Fruit fly (Drosophila melanogaster) whole organism, embryonic: ENCODE results near the gene Cow.
A peak's percentile ranks its signal among the peaks of the same experiment; 100 is the strongest.

Experiments used
- BtbVII ChIP-seq: fragments of 200-800 bp; sonication (Bioruptor generic); optimal IDR thresholded peaks from 3 replicates; lab custom pipeline; 2017; ENCODE audit warnings: missing biosample characterization, mild to moderate bottlenecking, missing genetic modification characterization
- CG10321 ChIP-seq: fragments of 200-800 bp; sonication (Bioruptor generic); IDR thresholded peaks from 2 replicates; pipeline ENCODE4 v1.3.6; 2022; ENCODE audit warnings: missing biosample characterization, missing genetic modification characterization
- CG10366 ChIP-seq: fragments of 200-800 bp; sonication (Bioruptor generic); IDR thresholded peaks from 2 replicates; pipeline ENCODE4 v1.3.6; 2022; ENCODE audit warnings: missing biosample characterization, missing genetic modification characterization
- CG10959 ChIP-seq: fragments of 200-800 bp; sonication (Bioruptor generic); IDR thresholded peaks from 2 replicates; pipeline ENCODE4 v1.3.6; 2022; ENCODE audit warnings: missing biosample characterization, missing genetic modification characterization
- CG11560 ChIP-seq: fragments of 200-800 bp; sonication (Bioruptor generic); IDR thresholded peaks from 3 replicates; pipeline ENCODE4 v1.3.6; 2022; ENCODE audit warnings: missing biosample characterization, missing genetic modification characterization
- CG14014 ChIP-seq: fragments of 200-800 bp; sonication (Bioruptor generic); IDR thresholded peaks from 2 replicates; pipeline ENCODE4 v1.3.6; 2022; ENCODE audit warnings: missing biosample characterization, missing genetic modification characterization
- CG14965 ChIP-seq: fragments of 200-800 bp; sonication (Bioruptor generic); optimal IDR thresholded peaks from 2 replicates; lab custom pipeline; 2016; ENCODE audit warnings: missing biosample characterization, missing genetic modification characterization, borderline replicate concordance
- CG1602 ChIP-seq: fragments of 200-800 bp; sonication (Bioruptor generic); optimal IDR thresholded peaks from 3 replicates; lab custom pipeline; 2016; ENCODE audit warnings: missing biosample characterization, missing genetic modification characterization
- CG1647 ChIP-seq: fragments of 200-800 bp; sonication (Bioruptor generic); optimal IDR thresholded peaks from 3 replicates; lab custom pipeline; 2016; ENCODE audit warnings: missing biosample characterization, missing genetic modification characterization
- CG17186 ChIP-seq: fragments of 200-800 bp; sonication (Bioruptor generic); optimal IDR thresholded peaks from 3 replicates; lab custom pipeline; 2017; ENCODE audit warnings: missing biosample characterization, missing genetic modification reagents, missing genetic modification characterization
- CG17612 ChIP-seq: fragments of 200-800 bp; sonication (Bioruptor generic); IDR thresholded peaks from 2 replicates; pipeline ENCODE4 v1.3.6; 2022; ENCODE audit warnings: missing biosample characterization, missing genetic modification characterization
- CG2199 ChIP-seq: fragments of 200-800 bp; sonication (Bioruptor generic); IDR thresholded peaks from 3 replicates; pipeline ENCODE4 v1.3.6; 2022; ENCODE audit warnings: missing biosample characterization, missing genetic modification characterization
- CG2202 ChIP-seq: fragments of 200-800 bp; sonication (Bioruptor generic); optimal IDR thresholded peaks from 2 replicates; lab custom pipeline; 2018; ENCODE audit warnings: missing biosample characterization, mild to moderate bottlenecking, missing genetic modification characterization
- CG2712 ChIP-seq: fragments of 200-800 bp; optimal IDR thresholded peaks from 3 replicates; lab custom pipeline; 2019; ENCODE audit warnings: missing biosample characterization, mild to moderate bottlenecking, missing genetic modification characterization, moderate library complexity
- CG31365 ChIP-seq: fragments of 200-800 bp; sonication (Bioruptor generic); optimal IDR thresholded peaks from 2 replicates; lab custom pipeline; 2018; ENCODE audit warnings: missing biosample characterization, mild to moderate bottlenecking, missing genetic modification characterization
- CG34376 ChIP-seq: fragments of 200-800 bp; sonication (Bioruptor generic); optimal IDR thresholded peaks from 2 replicates; lab custom pipeline; 2018; ENCODE audit warnings: missing biosample characterization, mild to moderate bottlenecking, missing genetic modification characterization
- CG43689 ChIP-seq: fragments of 200-800 bp; sonication (Bioruptor generic); IDR thresholded peaks from 2 replicates; pipeline ENCODE4 v1.3.6; 2022; ENCODE audit warnings: missing biosample characterization, missing genetic modification characterization
- CG4424 ChIP-seq: fragments of 200-800 bp; sonication (Bioruptor generic); optimal IDR thresholded peaks from 3 replicates; lab custom pipeline; 2016; ENCODE audit warnings: missing biosample characterization, missing genetic modification characterization
- CG6272 ChIP-seq: fragments of 200-800 bp; sonication (Bioruptor generic); IDR thresholded peaks from 2 replicates; pipeline ENCODE4 v1.3.6; 2022; ENCODE audit warnings: missing biosample characterization, missing genetic modification characterization
- CG7372 ChIP-seq: fragments of 200-800 bp; sonication (Bioruptor generic); IDR thresholded peaks from 2 replicates; pipeline ENCODE4 v1.3.6; 2022; ENCODE audit warnings: missing biosample characterization, missing genetic modification characterization
- CG8290 ChIP-seq, 3 experiments: fragments of 200-800 bp; sonication (Bioruptor generic); optimal IDR thresholded peaks; 2 replicates each; lab custom pipeline; 2016 to 2019; ENCODE audit warnings: missing biosample characterization in 3 of 3, missing genetic modification characterization in 3 of 3, mild to moderate bottlenecking in 2 of 3, moderate library complexity in 1 of 3
- CG9817 ChIP-seq: fragments of 200-800 bp; sonication (Bioruptor generic); optimal IDR thresholded peaks from 2 replicates; lab custom pipeline; 2018; ENCODE audit warnings: missing biosample characterization, mild to moderate bottlenecking, missing genetic modification characterization, moderate library complexity
- Dad ChIP-seq: fragments of 200-800 bp; sonication (Bioruptor generic); optimal IDR thresholded peaks from 3 replicates; lab custom pipeline; 2016; ENCODE audit warnings: missing biosample characterization, missing genetic modification characterization
- Dip2 ChIP-seq: fragments of 200-800 bp; sonication (Bioruptor generic); IDR thresholded peaks from 2 replicates; pipeline ENCODE4 v1.3.6; 2022; ENCODE audit warnings: missing biosample characterization, missing genetic modification characterization
- ERR ChIP-seq: fragments of 200-800 bp; sonication (Bioruptor generic); optimal IDR thresholded peaks from 2 replicates; lab custom pipeline; 2016; ENCODE audit warnings: missing biosample characterization, missing genetic modification characterization
- Gsc ChIP-seq: fragments of 200-800 bp; sonication (Bioruptor generic); IDR thresholded peaks from 2 replicates; pipeline ENCODE4 v1.3.6; 2022; ENCODE audit warnings: missing biosample characterization, missing genetic modification characterization
- HLHmδ ChIP-seq: fragments of 200-800 bp; sonication (Bioruptor generic); optimal IDR thresholded peaks from 2 replicates; lab custom pipeline; 2018; ENCODE audit warnings: missing biosample characterization, mild to moderate bottlenecking, missing genetic modification characterization, moderate library complexity
- Hr3 ChIP-seq: fragments of 200-800 bp; sonication (Bioruptor generic); optimal IDR thresholded peaks from 3 replicates; lab custom pipeline; 2016; ENCODE audit warnings: missing biosample characterization, missing genetic modification characterization
- Sin3A ChIP-seq: fragments of >200 bp; optimal IDR thresholded peaks from 2 replicates; lab custom pipeline; 2018
- Six4 ChIP-seq: fragments of 200-800 bp; sonication (Bioruptor generic); optimal IDR thresholded peaks from 2 replicates; lab custom pipeline; 2016; ENCODE audit warnings: missing biosample characterization, missing genetic modification characterization
- Vsx1 ChIP-seq: fragments of 200-800 bp; sonication (Bioruptor generic); optimal IDR thresholded peaks from 2 replicates; lab custom pipeline; 2017; ENCODE audit warnings: missing biosample characterization, mild to moderate bottlenecking, missing genetic modification characterization, missing genetic modification reagents
- ash1 ChIP-seq: fragments of 200-800 bp; sonication (Bioruptor generic); optimal IDR thresholded peaks from 2 replicates; lab custom pipeline; 2018; ENCODE audit warnings: missing biosample characterization, mild to moderate bottlenecking, missing genetic modification characterization
- bigmax ChIP-seq: fragments of 200-800 bp; sonication (Bioruptor generic); optimal IDR thresholded peaks from 2 replicates; lab custom pipeline; 2018; ENCODE audit warnings: missing biosample characterization, mild to moderate bottlenecking, missing genetic modification characterization
- bowl ChIP-seq: fragments of 200-800 bp; sonication (Bioruptor generic); IDR thresholded peaks from 2 replicates; pipeline ENCODE4 v1.3.6; 2022; ENCODE audit warnings: missing biosample characterization, missing genetic modification characterization
- br ChIP-seq: fragments of >200 bp; optimal IDR thresholded peaks from 2 replicates; lab custom pipeline; 2017
- btn ChIP-seq: fragments of 200-800 bp; sonication (Bioruptor generic); optimal IDR thresholded peaks from 2 replicates; lab custom pipeline; 2016; ENCODE audit warnings: missing biosample characterization, missing genetic modification characterization
- crc ChIP-seq: fragments of 200-800 bp; sonication (Bioruptor generic); optimal IDR thresholded peaks from 2 replicates; lab custom pipeline; 2016; ENCODE audit warnings: missing biosample characterization, missing genetic modification characterization
- croc ChIP-seq: fragments of 200-800 bp; sonication (Bioruptor generic); conservative IDR thresholded peaks from 3 replicates; pipeline ENCODE4 v1.3.6; 2022; ENCODE audit warnings: missing biosample characterization, missing genetic modification characterization
- crp ChIP-seq, 2 experiments: fragments of 200-800 bp; sonication (Bioruptor generic); optimal IDR thresholded peaks; 2 replicates in 1 of 2; 3 replicates in 1 of 2; lab custom pipeline; 2017; ENCODE audit warnings: missing biosample characterization in 2 of 2, missing genetic modification characterization in 2 of 2, mild to moderate bottlenecking in 1 of 2, moderate library complexity in 1 of 2
- dimm ChIP-seq: fragments of 200-800 bp; sonication (Bioruptor generic); IDR thresholded peaks from 2 replicates; pipeline ENCODE4 v1.3.6; 2022; ENCODE audit warnings: missing biosample characterization, missing genetic modification characterization
- dm ChIP-seq: fragments of 200-800 bp; sonication (Bioruptor generic); optimal IDR thresholded peaks from 3 replicates; lab custom pipeline; 2016; ENCODE audit warnings: missing biosample characterization, missing genetic modification characterization
- emc ChIP-seq: fragments of 200-800 bp; sonication (Bioruptor generic); optimal IDR thresholded peaks from 2 replicates; lab custom pipeline; 2016; ENCODE audit warnings: missing biosample characterization, missing genetic modification characterization
- eve ChIP-seq, 2 experiments: fragments of >200 bp; optimal IDR thresholded peaks; 2 replicates each; lab custom pipeline; 2017; ENCODE audit warnings: missing biosample characterization in 2 of 2, missing genetic modification characterization in 2 of 2
- fd96Cb ChIP-seq: fragments of 200-800 bp; sonication (Bioruptor generic); optimal IDR thresholded peaks from 2 replicates; lab custom pipeline; 2018; ENCODE audit warnings: missing biosample characterization, mild to moderate bottlenecking, missing genetic modification characterization, moderate library complexity
- her ChIP-seq: fragments of 200-800 bp; sonication (Bioruptor generic); optimal IDR thresholded peaks from 2 replicates; lab custom pipeline; 2016; ENCODE audit warnings: missing biosample characterization, missing genetic modification characterization
- nau ChIP-seq: fragments of 200-800 bp; sonication (Bioruptor generic); optimal IDR thresholded peaks from 3 replicates; lab custom pipeline; 2017; ENCODE audit warnings: missing biosample characterization, mild to moderate bottlenecking, missing genetic modification characterization, missing genetic modification reagents
- org-1 ChIP-seq: fragments of 200-800 bp; sonication (Bioruptor generic); optimal IDR thresholded peaks from 2 replicates; lab custom pipeline; 2017; ENCODE audit warnings: missing biosample characterization, missing genetic modification characterization
- peb ChIP-seq: fragments of 200-800 bp; sonication (Bioruptor generic); IDR thresholded peaks from 2 replicates; pipeline ENCODE4 v1.3.6; 2022; ENCODE audit warnings: missing biosample characterization, missing genetic modification characterization
- run ChIP-seq: fragments of 200-800 bp; sonication (Bioruptor generic); optimal IDR thresholded peaks from 3 replicates; lab custom pipeline; 2018; ENCODE audit warnings: missing biosample characterization, mild to moderate bottlenecking, missing genetic modification characterization
- schlank ChIP-seq: fragments of 200-800 bp; sonication (Bioruptor generic); optimal IDR thresholded peaks from 2 replicates; lab custom pipeline; 2018; ENCODE audit warnings: missing biosample characterization, mild to moderate bottlenecking, missing genetic modification characterization
- sqz ChIP-seq: fragments of 200-800 bp; sonication (Bioruptor generic); optimal IDR thresholded peaks from 3 replicates; lab custom pipeline; 2018; ENCODE audit warnings: missing biosample characterization, mild to moderate bottlenecking, missing genetic modification characterization

The Cow gene

DNA sequence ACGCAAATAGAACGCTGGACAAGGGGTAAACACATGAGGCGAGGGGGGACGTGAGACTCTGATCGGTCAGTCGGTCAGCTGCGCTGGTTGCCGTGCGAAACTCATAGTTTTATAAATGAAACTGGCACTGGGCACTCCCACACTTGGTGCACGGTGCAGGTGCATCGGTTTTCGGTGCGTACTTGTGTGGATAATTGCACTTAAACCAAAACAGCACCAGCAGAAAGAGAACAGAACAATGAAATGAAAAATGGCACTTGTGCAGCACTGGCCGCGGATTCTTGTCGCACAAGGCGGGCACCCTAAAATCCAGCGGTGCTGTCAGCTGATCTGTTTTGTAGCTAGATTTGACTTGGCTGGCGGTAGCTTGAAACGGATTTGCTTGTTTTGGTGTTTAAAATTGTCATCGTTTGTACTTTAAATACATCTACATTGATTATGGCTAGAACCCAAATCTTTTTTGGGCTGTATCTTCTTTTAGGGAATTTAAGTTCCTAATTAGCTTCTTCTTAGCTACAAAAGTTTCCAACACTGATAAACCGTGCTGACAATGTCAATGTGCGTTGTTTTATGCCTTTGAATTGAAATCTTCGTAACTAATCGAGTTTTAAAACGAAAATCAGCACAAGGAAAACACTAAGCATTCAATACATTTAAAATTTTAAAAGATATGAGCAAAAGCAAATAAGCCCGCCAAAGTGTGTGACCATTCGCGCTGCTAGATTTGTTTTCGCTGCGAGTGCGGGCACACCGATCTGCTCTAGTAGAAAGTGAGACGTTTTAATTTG is 5.3 kb upstream of the Cow start, which contains the start of the genes Rassf and CenB1A (continued):
- TF ChIP-seq Six4 (GFP tag; lab: Kevin White, UChicago), result no peak
- TF ChIP-seq Sin3A, result peak; percentile 87
- no peak for TF ChIP-seq CG43689 (GFP tag; lab: Robert Waterston, UW)
- no peak for TF ChIP-seq bowl
- no peak for TF ChIP-seq CG34376 (GFP tag; lab: Kevin White, UChicago)
- no peak for TF ChIP-seq CG14965 (GFP tag; lab: Kevin White, UChicago)
- TF ChIP-seq CG4424 (GFP tag; lab: Kevin White, UChicago), result peak; percentile 53
- no peak for TF ChIP-seq peb (GFP tag; lab: Robert Waterston, UW)
- TF ChIP-seq btn (GFP tag; lab: Kevin White, UChicago), result no peak
- TF ChIP-seq dm (GFP tag; lab: Kevin White, UChicago), result peak; percentile 11
- TF ChIP-seq fd96Cb, result peak; percentile 11
- TF ChIP-seq CG1602 (GFP tag; lab: Kevin White, UChicago), result no peak
- TF ChIP-seq CG17186 (GFP tag; lab: Kevin White, UChicago), result peak; percentile 38
- no peak for TF ChIP-seq CG6272 (GFP tag; lab: Robert Waterston, UW)
- TF ChIP-seq CG2712 (tag; lab: Kevin White, UChicago), result peak; percentile 14
- TF ChIP-seq ERR (GFP tag; lab: Kevin White, UChicago), result peak; percentile 34
- TF ChIP-seq CG1647 (GFP tag; lab: Kevin White, UChicago), result no peak
- TF ChIP-seq eve (GFP tag; optimal IDR thresholded peaks at IDR 0.05; lab: Kevin White, UChicago), result no peak
- TF ChIP-seq org-1 (GFP tag; lab: Kevin White, UChicago), result no peak
- no peak for TF ChIP-seq CG11560 (tag; lab: Robert Waterston, UW)
- TF ChIP-seq Dad, result no peak
- no peak for TF ChIP-seq sqz (GFP tag; lab: Kevin White, UChicago)
- TF ChIP-seq CG10321 (GFP tag; lab: Robert Waterston, UW), result no peak
- TF ChIP-seq ash1 (GFP tag; lab: Kevin White, UChicago), result no peak
- TF ChIP-seq emc (GFP tag; lab: Kevin White, UChicago), result no peak
- TF ChIP-seq croc (GFP tag; lab: Robert Waterston, UW), result no peak
- no peak for TF ChIP-seq BtbVII
- TF ChIP-seq crc (GFP tag; lab: Kevin White, UChicago), result no peak
- no peak for TF ChIP-seq CG2202 (tag; lab: Kevin White, UChicago)
- no peak for TF ChIP-seq Dip2
- TF ChIP-seq CG9817, result peak; percentile 65
- no peak for TF ChIP-seq nau
- no peak for TF ChIP-seq Vsx1 (GFP tag; lab: Kevin White, UChicago)
- no peak for TF ChIP-seq dimm (GFP tag; lab: Robert Waterston, UW)
- no peak for TF ChIP-seq bigmax (GFP tag; lab: Kevin White, UChicago)
- peak; percentile 54 for TF ChIP-seq Hr3 (GFP tag; lab: Kevin White, UChicago)
- TF ChIP-seq br, result no peak
- no peak for TF ChIP-seq CG17612 (GFP tag; lab: Robert Waterston, UW)
- no peak for TF ChIP-seq CG8290 (GFP tag; optimal IDR thresholded peaks at IDR 0.05; lab: Kevin White, UChicago)
- TF ChIP-seq CG8290 (tag; optimal IDR thresholded peaks at IDR 0.05; lab: Kevin White, UChicago), result peak in 1 of 2 experiments; percentile 16
- no peak for TF ChIP-seq run (tag; lab: Kevin White, UChicago)
- peak; percentile 24; the same call in 1 of the 2 replicates for TF ChIP-seq CG10366 (GFP tag; lab: Robert Waterston, UW)
- TF ChIP-seq HLHmδ, result no peak
- TF ChIP-seq CG14014, result no peak; the same call in 1 of the 2 replicates
- no peak for TF ChIP-seq CG31365 (tag; lab: Kevin White, UChicago)
- TF ChIP-seq her, result peak; percentile 11
- TF ChIP-seq CG2199 (GFP tag; lab: Robert Waterston, UW), result no peak
- no peak for TF ChIP-seq CG10959
- TF ChIP-seq schlank, result no peak
- peak; percentile 47; the same call in 1 of the 2 replicates for TF ChIP-seq CG7372 (GFP tag; lab: Robert Waterston, UW)
- TF ChIP-seq crp (GFP tag; optimal IDR thresholded peaks at IDR 0.05; lab: Kevin White, UChicago), result peak in 1 of 2 experiments; percentile 74
- TF ChIP-seq Gsc (GFP tag; lab: Robert Waterston, UW), result no peak
